Fruit fly (Drosophila melanogaster) whole organism, embryonic: ENCODE results near the gene Nrx-IV.

Experiments used
- CG12299 ChIP-seq: fragments of 200-800 bp; sonication (Bioruptor generic); optimal IDR thresholded peaks from 2 replicates; lab custom pipeline; 2018; ENCODE audit warnings: missing biosample characterization, mild to moderate bottlenecking, missing genetic modification characterization
- CG3163 ChIP-seq: fragments of 200-800 bp; sonication (Bioruptor generic); optimal IDR thresholded peaks from 3 replicates; lab custom pipeline; 2016; ENCODE audit warnings: missing biosample characterization, missing genetic modification characterization
- CG8944 ChIP-seq: fragments of 200-800 bp; sonication (Bioruptor generic); optimal IDR thresholded peaks from 3 replicates; lab custom pipeline; 2016; ENCODE audit warnings: missing biosample characterization, missing genetic modification characterization
- Stat92E ChIP-seq, 3 experiments: fragments of >200 bp in 2 of 3; fragments of 200-800 bp in 1 of 3; sonication (Bioruptor generic) in 1 of 3; optimal IDR thresholded peaks; 2 replicates each; lab custom pipeline; 2017 to 2019; ENCODE audit warnings: missing biosample characterization in 3 of 3, missing genetic modification characterization in 3 of 3, mild to moderate bottlenecking in 1 of 3, moderate library complexity in 1 of 3
- bsh ChIP-seq, 2 experiments: fragments of 200-800 bp; sonication (Bioruptor generic); optimal IDR thresholded peaks; 2 replicates each; lab custom pipeline; 2017 to 2018; ENCODE audit warnings: mild to moderate bottlenecking in 2 of 2, missing biosample characterization in 2 of 2, missing genetic modification characterization in 2 of 2, moderate library complexity in 1 of 2
- insv ChIP-seq, 2 experiments: fragments of 200-800 bp; sonication (Bioruptor generic); optimal IDR thresholded peaks; 3 replicates each; lab custom pipeline; 2016 to 2018; ENCODE audit warnings: missing biosample characterization in 2 of 2, missing genetic modification characterization in 2 of 2

- peak; percentile 11 for TF ChIP-seq CG8944 (GFP tag; lab: Kevin White, UChicago)
- TF ChIP-seq CG12299 (tag; lab: Kevin White, UChicago), result peak; percentile 52
- TF ChIP-seq bsh (GFP tag; optimal IDR thresholded peaks at IDR 0.05; lab: Kevin White, UChicago), result peak; percentile 52 to 95
- peak; percentile 74 for TF ChIP-seq CG3163 (GFP tag; lab: Kevin White, UChicago)
- peak in 1 of 2 experiments; percentile 76 for TF ChIP-seq insv (GFP tag; optimal IDR thresholded peaks at IDR 0.05; lab: Kevin White, UChicago)
- TF ChIP-seq Stat92E (GFP tag; optimal IDR thresholded peaks at IDR 0.05; lab: Kevin White, UChicago), result peak in 1 of 3 experiments; percentile 72
These were observed 35.0 kb upstream of the Nrx-IV start for dm6 chr3L:12111081-12111958.
